Fruit fly (Drosophila melanogaster): ENCODE results near the gene Mvl.

Gene Mvl

dm6 chr3R:21017464-21018080, 43.0 kb downstream of the Mvl start, which contains the start of gene Rlip (continued):
- peak; percentile 40 for TF ChIP-seq CG11762 (GFP tag; optimal IDR thresholded peaks at IDR 0.05; ENCODE audit: insufficient read depth)
- TF ChIP-seq Sox14 (GFP tag; optimal IDR thresholded peaks at IDR 0.05) = peak; percentile 16
- no peak for TF ChIP-seq CG1621 (tag; optimal IDR thresholded peaks at IDR 0.05)
- TF ChIP-seq fd59A (GFP tag; optimal IDR thresholded peaks at IDR 0.05) = no peak
- TF ChIP-seq CG6163 (GFP tag; IDR thresholded peaks at IDR 0.05) = no peak; the same call in 1 of the 3 replicates
- no peak for TF ChIP-seq Hr4 (GFP tag; optimal IDR thresholded peaks at IDR 0.05)
- TF ChIP-seq CG11294 (GFP tag; IDR thresholded peaks at IDR 0.05) = no peak
- TF ChIP-seq Sox15 (GFP tag; optimal IDR thresholded peaks at IDR 0.05) = no peak
- peak; percentile 76 for TF ChIP-seq fkh (GFP tag; optimal IDR thresholded peaks at IDR 0.05)
- peak; percentile 15 for TF ChIP-seq Eip75B (GFP tag; optimal IDR thresholded peaks at IDR 0.05)
- peak; percentile 1 for TF ChIP-seq dsx (GFP tag; optimal IDR thresholded peaks at IDR 0.05; ENCODE audit: poor library complexity, severe bottlenecking)
- no peak for TF ChIP-seq CG6854 (GFP tag; optimal IDR thresholded peaks at IDR 0.05)
- TF ChIP-seq CG6792 (GFP tag; optimal IDR thresholded peaks at IDR 0.05) = peak; percentile 14
- TF ChIP-seq Eip78C (GFP tag) = peak; percentile 47
- no peak for TF ChIP-seq CG8632 (GFP tag; optimal IDR thresholded peaks at IDR 0.05)
- TF ChIP-seq Lpt (GFP tag; optimal IDR thresholded peaks at IDR 0.05) = peak; percentile 47
- no peak for TF ChIP-seq Smox (GFP tag; optimal IDR thresholded peaks at IDR 0.05)
- no peak for TF ChIP-seq spab (GFP tag; optimal IDR thresholded peaks at IDR 0.05)
- TF ChIP-seq CG32006 (GFP tag; optimal IDR thresholded peaks at IDR 0.05) = no peak
- TF ChIP-seq esn (GFP tag; optimal IDR thresholded peaks at IDR 0.05) = peak; percentile 50
- TF ChIP-seq CG31627 (GFP tag; optimal IDR thresholded peaks at IDR 0.05) = peak; percentile 45
- TF ChIP-seq ss (GFP tag; optimal IDR thresholded peaks at IDR 0.05) = peak in 1 of 2 experiments; percentile 40
- no peak for TF ChIP-seq Eip93F (GFP tag; optimal IDR thresholded peaks at IDR 0.05)
- peak; percentile 52 for TF ChIP-seq CG11902 (GFP tag; optimal IDR thresholded peaks at IDR 0.05)
- peak; percentile 39 for TF ChIP-seq CG10631 (GFP tag; optimal IDR thresholded peaks at IDR 0.05)
- no peak for TF ChIP-seq CG34406 (GFP tag; optimal IDR thresholded peaks at IDR 0.05)
- TF ChIP-seq CG3032 (tag; optimal IDR thresholded peaks at IDR 0.05) = peak; percentile 62
- TF ChIP-seq CG4318 (GFP tag; optimal IDR thresholded peaks at IDR 0.05) = no peak

- TF ChIP-seq lz (GFP tag; optimal IDR thresholded peaks at IDR 0.05) (no peak), topi (GFP tag; optimal IDR thresholded peaks at IDR 0.05) (peak; percentile 13), CG8632 (GFP tag; optimal IDR thresholded peaks at IDR 0.05) (no peak), CG6276 (GFP tag; optimal IDR thresholded peaks at IDR 0.05) (no peak), cyc (GFP tag; optimal IDR thresholded peaks at IDR 0.05) (no peak), pdm3 (GFP tag; optimal IDR thresholded peaks at IDR 0.05) (no peak), salr (GFP tag; optimal IDR thresholded peaks at IDR 0.05) (no peak), vri (GFP tag; optimal IDR thresholded peaks at IDR 0.05) (peak; percentile 93), fd85E (GFP tag; optimal IDR thresholded peaks at IDR 0.05) (no peak), CG15336 (GFP tag; IDR thresholded peaks at IDR 0.05) (no peak), fkh (GFP tag; optimal IDR thresholded peaks at IDR 0.05) (peak; percentile 60), CG31627 (GFP tag; optimal IDR thresholded peaks at IDR 0.05) (no peak), CG8119 (GFP tag; IDR thresholded peaks at IDR 0.05) (no peak), CG8319 (GFP tag; optimal IDR thresholded peaks at IDR 0.05) (no peak), CG7368 (GFP tag; optimal IDR thresholded peaks at IDR 0.05) (no peak), achi (GFP tag; optimal IDR thresholded peaks at IDR 0.05) (no peak), eg (GFP tag; IDR thresholded peaks at IDR 0.05) (no peak), spab (GFP tag; optimal IDR thresholded peaks at IDR 0.05) (no peak), Eip78C (GFP tag) (peak; percentile 72), Lpt (GFP tag; optimal IDR thresholded peaks at IDR 0.05) (no peak), CG3919 (GFP tag; optimal IDR thresholded peaks at IDR 0.05) (peak; percentile 3), CG32006 (GFP tag; optimal IDR thresholded peaks at IDR 0.05) (no peak), acj6 (GFP tag; optimal IDR thresholded peaks at IDR 0.05) (no peak), svp (GFP tag) (peak; percentile 96), dac (GFP tag; optimal IDR thresholded peaks at IDR 0.05) (no peak), Sox15 (GFP tag; optimal IDR thresholded peaks at IDR 0.05) (no peak), CG6808 (GFP tag; optimal IDR thresholded peaks at IDR 0.05) (no peak)
Measured at dm6 chr3R:21015636-21016035, 45.0 kb downstream of the Mvl start, which contains the start of gene CG5697. Gene CG5697, plus strand, starts transcription at chr3R:21015949.

Data from whole organism, prepupa.